Worm (Caenorhabditis elegans) whole organism, midembryonic: ENCODE measurements around the gene C32B5.15.

Experiments used
- T22C8.4 ChIP-seq: fragments of 200-800 bp; sonication (Bioruptor generic); IDR thresholded peaks from 2 replicates; pipeline ENCODE4 v1.3.6; 2022; ENCODE audit warnings: missing genetic modification characterization, missing compliant biosample characterization
- cog-1 ChIP-seq: sonication (generic microtip); optimal IDR thresholded peaks from 2 replicates; lab custom pipeline; 2016; ENCODE audit warnings: missing genetic modification characterization, missing compliant biosample characterization
- flt-1 ChIP-seq: fragments of 200-800 bp; sonication (Bioruptor generic); IDR thresholded peaks from 2 replicates; pipeline ENCODE4 v1.3.6; 2022; ENCODE audit warnings: missing genetic modification characterization, missing compliant biosample characterization
- med-1 ChIP-seq: sonication (generic microtip); optimal IDR thresholded peaks from 2 replicates; lab custom pipeline; 2017; ENCODE audit warnings: missing genetic modification characterization, mild to moderate bottlenecking, missing compliant biosample characterization, antibody characterized with exemption, missing genetic modification reagents; ENCODE audit not compliant: insufficient read depth
- ref-1 ChIP-seq: fragments of 200-800 bp; sonication (Bioruptor generic); conservative IDR thresholded peaks from 2 replicates; pipeline ENCODE4 v1.3.6; 2022; ENCODE audit warnings: missing genetic modification reagents, missing genetic modification characterization, missing compliant biosample characterization
- tab-1 ChIP-seq: fragments of 200-800 bp; sonication (Bioruptor generic); IDR thresholded peaks from 2 replicates; pipeline ENCODE4 v1.3.6; 2022; ENCODE audit warnings: missing genetic modification characterization, missing compliant biosample characterization
- ztf-23 ChIP-seq: fragments of 200-800 bp; sonication (Bioruptor generic); IDR thresholded peaks from 2 replicates; pipeline ENCODE4 v1.3.6; 2022; ENCODE audit warnings: missing genetic modification reagents, missing genetic modification characterization, missing compliant biosample characterization

- TF ChIP-seq cog-1 (tag; lab: Kevin White, UChicago) (no peak), ztf-23 (no peak), tab-1 (no peak), flt-1 (GFP tag; lab: Robert Waterston, UW) (no peak), ref-1 (GFP tag; lab: Robert Waterston, UW) (no peak), T22C8.4 (GFP tag; lab: Robert Waterston, UW) (no peak), med-1 (GFP tag; lab: Kevin White, UChicago) (no peak)
Measured at ce11 chrII:973999-974398, 1.2 kb upstream of the C32B5.15 start, which contains the start of gene fbxc-14.
